Fruit fly (Drosophila melanogaster): ENCODE measurements around the gene sta.

DNA sequence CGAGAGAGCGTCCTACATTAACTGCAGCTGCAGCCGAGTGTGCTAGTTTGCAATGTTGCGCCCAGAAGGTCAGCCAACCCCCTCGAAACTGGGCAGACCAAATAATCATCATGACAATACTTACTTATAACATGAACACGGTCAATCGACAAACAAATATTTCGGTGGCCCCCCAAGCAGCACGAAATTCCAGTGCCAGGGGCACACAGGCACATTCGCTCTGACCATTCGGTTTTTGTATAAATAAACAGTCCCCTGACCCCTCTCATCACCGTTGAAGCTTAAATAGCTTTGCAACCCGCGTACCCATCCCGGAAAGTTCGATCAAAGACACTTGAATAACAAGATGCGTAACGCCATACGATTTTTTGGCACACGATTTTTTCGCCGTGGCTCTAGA is 30.7 kb upstream of the sta start:
- TF ChIP-seq CG8301 (tag; optimal IDR thresholded peaks at IDR 0.05): no peak
- no peak for TF ChIP-seq CG10348 (GFP tag; IDR thresholded peaks at IDR 0.05)
- TF ChIP-seq CG14655 (GFP tag; optimal IDR thresholded peaks at IDR 0.05): no peak
